Fruit fly (Drosophila melanogaster): ENCODE results near the gene CG13999.
A peak's percentile ranks its signal among the peaks of the same experiment; 100 is the strongest.

The CG13999 gene

DNA sequence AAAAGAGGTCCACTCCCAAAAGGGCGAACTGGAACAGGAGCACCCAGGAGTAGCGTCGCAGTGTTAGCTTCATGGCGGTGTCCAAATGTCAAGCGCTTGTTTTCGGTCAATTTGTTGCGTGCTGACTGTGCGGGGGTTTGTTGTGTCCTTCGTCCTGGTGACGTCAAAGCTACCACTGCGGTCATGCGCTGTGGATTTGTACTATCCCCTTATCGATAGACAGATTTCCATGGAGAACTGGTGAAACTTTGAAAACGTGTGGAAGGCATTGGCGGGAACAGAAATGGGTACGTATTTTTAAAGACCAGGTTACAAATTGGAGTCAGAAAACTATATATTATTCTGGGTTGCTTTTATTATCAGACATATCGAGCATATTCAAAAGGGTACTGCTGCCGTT, at the start of gene CG13999:
Gene CG13999, minus strand, starts transcription at position 314 of the 400 bp plus-strand sequence.
- no peak for TF ChIP-seq CG17801 (GFP tag; optimal IDR thresholded peaks at IDR 0.05; ENCODE audit: partially characterized antibody)

DNA sequence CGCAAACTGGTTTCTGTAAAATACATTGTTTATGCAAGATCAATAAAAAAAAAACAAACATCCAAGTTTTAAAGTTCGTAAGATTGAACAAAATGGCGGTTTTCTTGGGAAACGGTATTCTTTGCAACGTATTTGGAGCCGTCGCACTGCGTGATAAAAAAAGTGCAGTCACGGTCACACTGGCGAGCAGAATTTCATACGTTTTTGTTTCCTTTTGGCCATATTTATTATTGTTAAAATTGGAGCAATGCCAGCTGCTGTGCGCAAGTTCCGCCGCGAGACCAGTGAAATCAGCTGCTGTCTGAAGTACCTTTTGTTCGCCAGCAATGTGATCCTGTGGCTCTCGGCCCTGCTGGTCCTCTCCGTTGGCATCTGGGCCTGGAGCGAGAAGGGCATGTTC, 43.8 kb upstream of the CG13999 start, which contains the start of gene Tsp26A:
Gene Tsp26A, plus strand, starts transcription at position 164 of the 400 bp plus-strand sequence.
- no peak for TF ChIP-seq CG17801 (GFP tag; optimal IDR thresholded peaks at IDR 0.05; ENCODE audit: partially characterized antibody)

DNA sequence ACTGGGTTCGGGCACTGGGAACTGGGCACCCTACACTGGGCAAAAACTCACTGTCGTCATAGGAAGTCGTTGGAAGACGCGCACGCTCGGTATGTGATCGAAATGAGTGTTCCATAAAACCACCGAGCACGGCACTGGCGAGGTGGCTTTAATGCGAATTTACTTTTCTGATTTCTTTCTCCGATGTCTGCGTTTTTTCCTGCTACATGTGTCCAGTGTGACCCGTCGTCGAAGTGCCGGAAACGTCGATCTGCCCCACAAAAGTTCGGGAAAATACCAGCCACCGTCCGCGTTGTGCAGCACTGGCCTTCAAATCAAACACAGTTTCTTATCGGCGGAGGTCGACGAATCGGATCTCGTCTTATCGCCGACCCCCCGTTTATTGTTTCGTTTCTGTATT, 43.0 kb upstream of the CG13999 start, which contains the start of gene Kdm5:
Gene Kdm5, minus strand, starts transcription at position 255 of the 400 bp plus-strand sequence.
- peak; percentile 22 for TF ChIP-seq CG17801 (GFP tag; optimal IDR thresholded peaks at IDR 0.05; ENCODE audit: partially characterized antibody)

DNA sequence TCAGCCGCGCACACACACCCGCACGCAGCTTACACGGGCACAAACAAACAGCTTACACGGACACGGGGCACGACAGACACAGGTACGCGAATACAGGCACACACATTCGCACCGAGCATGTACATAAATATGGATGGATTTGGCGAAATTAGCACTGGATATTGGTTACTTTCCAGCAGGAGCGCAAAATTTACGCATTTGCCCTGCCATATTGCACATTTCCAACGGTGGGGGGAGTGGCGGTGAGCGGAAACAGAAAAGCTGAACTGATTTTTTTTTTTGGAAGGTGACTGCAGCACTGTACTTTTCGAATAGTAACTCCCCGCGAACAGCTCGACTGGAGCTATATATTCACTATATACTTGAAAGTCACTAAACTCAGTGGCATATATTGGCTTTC, 42.1 kb upstream of the CG13999 start:
- TF ChIP-seq CG17801 (GFP tag; optimal IDR thresholded peaks at IDR 0.05; ENCODE audit: partially characterized antibody) = no peak

DNA sequence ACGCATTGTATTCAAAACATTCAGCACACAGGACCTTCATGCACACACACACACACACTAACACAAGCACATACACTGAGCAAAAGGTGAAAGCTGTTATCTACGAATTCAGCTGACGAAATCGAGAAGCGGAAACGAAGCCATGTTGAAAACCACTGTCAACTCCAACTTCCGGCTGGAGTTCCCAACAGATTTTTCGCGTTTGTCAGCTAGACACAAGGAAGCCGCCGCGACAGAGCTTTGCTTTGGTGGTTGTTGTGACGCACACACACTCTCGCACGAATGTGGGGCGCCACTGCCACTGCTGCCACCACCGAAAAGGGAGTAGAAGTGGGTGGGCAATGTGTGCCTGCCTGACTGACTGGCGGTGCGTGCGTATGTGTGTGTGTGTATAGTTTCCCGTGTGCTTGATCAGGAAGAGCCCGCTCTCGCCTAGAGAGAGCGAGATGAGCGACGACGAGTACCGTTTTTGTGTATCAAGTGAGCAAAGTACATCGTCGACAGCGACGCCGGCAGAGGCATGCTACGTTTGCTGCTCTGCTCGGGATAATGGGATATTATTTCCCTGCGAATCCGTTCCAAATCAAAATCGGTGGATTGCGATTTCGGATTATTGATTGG, 41.5 kb upstream of the CG13999 start:
- TF ChIP-seq CG17801 (GFP tag; optimal IDR thresholded peaks at IDR 0.05; ENCODE audit: partially characterized antibody) = no peak

DNA sequence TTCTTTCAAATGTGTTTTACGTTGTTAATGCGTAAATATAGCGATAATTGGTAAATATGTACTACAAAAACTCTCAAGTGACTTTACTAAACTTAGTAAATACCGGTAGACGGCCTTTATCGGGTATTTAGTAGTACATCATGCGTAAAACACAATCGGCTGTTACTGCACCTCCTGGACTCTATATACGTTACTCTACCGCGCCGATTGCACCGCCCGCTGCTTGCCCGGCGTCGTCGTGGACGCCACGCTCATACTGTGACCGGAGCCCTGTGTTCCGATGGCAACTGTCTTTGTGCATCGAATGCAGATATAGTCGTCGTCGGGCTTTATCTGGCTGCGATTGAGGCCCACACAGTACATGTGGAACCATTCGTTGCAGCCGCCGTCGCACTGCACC, 34.2 kb upstream of the CG13999 start:
- TF ChIP-seq CG17801 (GFP tag; optimal IDR thresholded peaks at IDR 0.05; ENCODE audit: partially characterized antibody) = no peak

DNA sequence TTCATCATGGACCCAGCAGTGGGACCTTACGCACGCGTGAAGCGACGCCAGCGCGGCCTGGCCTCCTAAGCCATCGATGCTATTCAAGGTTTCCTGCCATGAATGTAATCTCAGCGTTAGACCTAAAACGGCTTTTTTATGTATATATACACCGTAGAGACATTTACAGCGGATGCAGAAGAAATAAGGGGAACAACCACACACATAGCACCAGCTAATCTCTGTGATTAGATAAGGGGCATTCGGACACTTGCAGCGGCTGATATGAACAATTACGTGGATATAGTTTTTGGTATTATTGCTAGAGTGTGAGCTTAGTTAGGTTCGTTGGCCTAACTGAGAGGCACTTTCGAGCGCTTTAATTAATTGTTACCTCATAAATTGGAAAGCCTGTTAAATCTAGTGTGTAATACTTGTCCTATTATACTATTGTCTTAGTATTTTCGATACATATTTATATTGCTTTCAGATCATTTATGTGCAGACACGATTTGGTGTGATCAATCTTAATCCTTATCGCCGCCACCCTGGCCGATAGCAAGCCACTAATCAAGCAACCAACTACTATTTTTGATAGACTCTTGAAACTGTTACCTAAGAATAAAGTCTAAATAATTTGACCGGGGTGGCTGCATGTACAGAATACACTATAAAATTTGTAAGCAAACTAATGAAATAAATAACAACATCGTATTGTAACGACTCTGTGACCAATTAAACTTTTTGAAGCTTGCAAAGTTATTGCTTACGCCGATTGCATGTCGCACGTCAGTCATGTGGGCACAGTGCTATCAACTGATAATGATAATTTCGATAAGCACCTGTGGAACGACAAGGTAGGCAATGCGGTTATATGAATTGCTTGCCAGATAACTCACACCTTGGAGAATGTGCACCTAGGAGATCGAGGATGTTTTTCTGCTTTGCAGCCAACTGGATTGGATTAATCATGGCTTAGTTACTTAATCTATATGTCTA, 32.1 kb upstream of the CG13999 start:
- no peak for TF ChIP-seq CG17801 (GFP tag; optimal IDR thresholded peaks at IDR 0.05; ENCODE audit: partially characterized antibody)

DNA sequence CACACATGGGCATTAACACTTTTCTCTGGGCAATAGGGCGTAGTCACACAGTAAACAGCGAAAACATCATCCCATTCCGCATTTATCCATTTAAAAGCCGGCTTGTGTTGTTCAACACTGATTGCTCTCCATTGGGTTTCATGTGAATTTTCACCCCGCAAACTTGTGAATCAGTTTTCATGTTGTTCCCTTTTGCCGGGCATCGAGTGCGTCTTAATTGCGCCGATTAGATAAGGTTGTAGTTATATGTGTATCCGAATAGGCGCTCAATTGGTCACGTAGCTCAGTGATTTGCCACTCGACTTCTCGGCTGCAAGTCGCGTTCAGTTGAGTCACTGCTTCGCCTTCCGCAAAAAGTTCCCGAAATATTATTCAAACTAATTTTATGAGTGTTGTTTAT, 30.7 kb upstream of the CG13999 start:
- no peak for TF ChIP-seq CG17801 (GFP tag; optimal IDR thresholded peaks at IDR 0.05; ENCODE audit: partially characterized antibody)

DNA sequence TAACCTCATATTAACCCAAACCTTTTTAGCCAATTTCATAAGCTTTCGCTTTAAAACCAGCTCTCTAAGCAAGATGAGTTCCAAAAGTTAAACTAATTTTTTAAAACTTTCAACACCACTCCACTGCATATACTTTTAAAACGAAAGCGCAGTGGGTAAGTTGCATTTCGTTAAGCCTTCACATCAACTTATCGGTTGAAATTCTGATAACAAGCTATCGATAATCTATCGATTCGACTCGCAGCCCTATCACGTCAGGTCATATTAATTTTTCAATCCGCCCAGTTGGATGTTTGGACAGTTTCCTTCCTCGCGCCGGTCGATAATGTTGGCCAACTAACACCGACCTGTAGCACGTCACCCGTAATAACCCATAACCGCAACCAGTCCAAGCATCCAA, 29.8 kb upstream of the CG13999 start, which contains the start of gene ifc:
Gene ifc, plus strand, starts transcription at position 255 of the 400 bp plus-strand sequence.
- peak; percentile 63 for TF ChIP-seq CG17801 (GFP tag; optimal IDR thresholded peaks at IDR 0.05; ENCODE audit: partially characterized antibody)

DNA sequence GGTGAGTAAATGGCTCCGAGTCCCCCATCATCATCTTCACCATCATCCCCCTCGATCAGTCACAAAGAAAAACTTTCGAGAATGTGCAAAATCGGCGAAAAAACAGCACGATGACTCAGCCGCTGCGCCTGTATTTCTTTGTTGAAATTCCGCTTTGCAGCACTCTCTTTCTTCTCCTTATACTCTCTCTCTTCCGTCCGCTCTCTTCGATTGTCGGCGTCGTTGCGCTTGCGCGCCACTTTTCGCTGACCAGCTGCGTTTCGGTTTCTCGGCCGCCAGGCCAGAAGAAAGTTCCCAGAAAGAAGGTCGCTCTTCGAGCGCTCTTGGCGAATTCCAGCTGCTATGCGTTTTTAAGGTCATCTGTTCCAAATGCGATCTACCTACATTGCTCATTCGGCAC, 27.0 kb upstream of the CG13999 start:
- no peak for TF ChIP-seq CG17801 (GFP tag; optimal IDR thresholded peaks at IDR 0.05; ENCODE audit: partially characterized antibody)

DNA sequence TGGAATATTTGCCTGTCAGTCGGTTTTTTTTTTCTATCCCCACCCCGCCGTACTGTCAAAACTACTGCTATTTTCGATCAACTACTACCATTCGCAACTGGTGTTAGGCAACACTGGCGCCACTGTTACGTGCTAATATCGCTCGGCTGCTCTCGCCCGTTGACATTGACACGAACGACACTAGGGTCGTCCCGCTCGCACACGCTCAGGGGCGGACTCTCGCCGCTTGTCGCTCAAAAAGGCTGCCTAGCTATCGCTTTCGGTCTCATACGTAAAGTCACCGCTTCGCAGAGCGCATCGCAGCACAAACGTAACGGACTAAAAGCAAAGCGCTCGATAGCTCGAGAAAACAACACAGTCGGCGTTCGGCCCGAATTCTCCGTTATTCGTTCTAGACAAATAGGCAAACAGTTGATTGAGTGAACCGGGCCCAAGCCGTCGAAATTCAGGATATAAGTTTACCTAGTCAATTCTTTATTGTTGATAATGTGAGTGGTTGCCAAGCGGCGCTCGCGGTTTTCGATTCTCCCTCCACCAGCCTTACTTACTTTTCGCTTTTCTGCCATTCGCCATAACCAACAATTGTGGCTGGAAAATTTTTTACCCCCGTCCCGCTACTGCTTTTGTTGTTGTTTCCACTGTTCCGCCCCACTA, 26.2 kb upstream of the CG13999 start:
- peak; percentile 64 for TF ChIP-seq CG17801 (GFP tag; optimal IDR thresholded peaks at IDR 0.05; ENCODE audit: partially characterized antibody)

DNA sequence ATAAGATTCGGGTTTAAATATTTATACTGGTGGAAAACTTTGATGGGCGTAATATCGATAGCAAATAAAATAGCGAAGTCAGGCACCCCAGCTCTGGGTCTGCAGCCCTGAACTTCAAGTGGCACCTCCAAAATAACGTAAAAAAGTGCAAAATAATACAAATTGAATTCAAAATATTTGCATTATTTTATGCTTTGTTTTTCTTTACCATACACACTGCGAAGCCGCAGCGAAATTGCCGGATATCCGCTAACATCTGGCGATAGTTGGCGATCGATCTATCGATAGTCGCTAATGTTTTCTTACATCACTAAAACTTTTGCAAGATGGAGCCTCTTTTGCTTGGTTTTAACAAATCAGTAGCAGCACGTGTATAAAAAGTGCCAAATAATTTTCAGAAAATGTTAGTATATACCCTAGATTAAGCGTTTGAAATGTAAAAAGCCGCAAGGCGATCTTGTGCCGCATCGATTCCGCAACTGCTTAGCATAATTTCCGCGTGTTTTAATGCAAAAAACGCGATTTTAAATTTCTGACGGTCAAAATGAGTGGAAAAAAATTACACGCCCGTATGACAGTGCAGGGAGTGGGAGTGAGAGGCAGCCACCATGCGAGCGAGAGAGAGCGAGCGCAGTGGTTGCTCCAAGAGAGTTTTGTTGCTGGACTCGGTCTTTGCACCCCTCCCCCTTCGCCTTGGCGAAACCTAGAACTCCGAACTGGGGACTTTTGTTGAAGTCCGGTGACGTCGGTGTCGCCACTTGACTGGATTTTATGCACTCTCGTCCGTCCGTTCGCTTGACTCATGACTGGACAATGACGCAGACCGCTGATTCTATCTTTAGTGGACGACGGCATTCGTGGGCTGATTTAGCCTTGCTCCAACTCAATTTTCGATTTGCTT, 25.4 kb upstream of the CG13999 start, which contains the start of gene eIF4A:
Gene eIF4A, plus strand, starts transcription at position 332 of the 901 bp plus-strand sequence.
- TF ChIP-seq CG17801 (GFP tag; optimal IDR thresholded peaks at IDR 0.05; ENCODE audit: partially characterized antibody) = peak; percentile 27

DNA sequence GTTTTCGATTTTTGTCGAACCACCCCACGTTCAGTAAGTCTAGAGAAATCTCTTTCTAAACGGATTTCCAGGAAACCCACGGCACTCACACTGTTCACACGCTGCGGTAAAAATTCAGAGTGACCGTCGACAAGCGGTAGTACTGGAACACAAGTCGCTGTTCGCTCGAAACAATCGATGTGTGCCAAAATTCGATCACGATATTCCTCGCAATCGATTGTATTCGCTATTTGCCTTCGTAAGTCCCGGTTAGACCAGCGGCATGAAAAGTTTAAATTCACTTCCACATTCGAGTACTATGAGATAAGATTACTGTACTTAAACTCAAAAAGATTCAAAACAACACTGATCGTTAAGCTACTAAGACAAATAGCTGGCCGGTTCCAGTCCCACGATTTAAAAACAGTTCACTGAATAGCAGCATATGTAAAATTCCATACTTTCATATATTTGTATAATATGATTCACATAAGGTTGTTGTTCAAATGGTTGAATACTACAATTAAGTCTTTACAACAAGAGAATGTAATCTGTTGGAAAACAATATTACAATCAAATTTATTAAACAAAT, 24.7 kb upstream of the CG13999 start, which contains the start of gene chic:
Gene chic, minus strand, starts transcription at position 157 of the 571 bp plus-strand sequence.
- TF ChIP-seq CG17801 (GFP tag; optimal IDR thresholded peaks at IDR 0.05; ENCODE audit: partially characterized antibody) = peak; percentile 43

All from ovary, adult (tissue).